Fruit fly (Drosophila melanogaster) whole organism, adult: ENCODE data around the gene Syx1A.

ENCODE experiments used
- CG11617 ChIP-seq: fragments of 200-800 bp; sonication (Bioruptor generic); optimal IDR thresholded peaks from 2 replicates; lab custom pipeline; 2017; ENCODE audit warnings: mild to moderate bottlenecking, missing biosample characterization, missing genetic modification reagents, missing genetic modification characterization
- CG12768 ChIP-seq: fragments of 200-800 bp; sonication (Bioruptor generic); optimal IDR thresholded peaks from 2 replicates; lab custom pipeline; 2017; ENCODE audit warnings: missing biosample characterization, missing genetic modification characterization, mild to moderate bottlenecking, moderate library complexity, missing genetic modification reagents
- CG1620 ChIP-seq: fragments of 200-800 bp; sonication (Bioruptor generic); optimal IDR thresholded peaks from 2 replicates; lab custom pipeline; 2016; ENCODE audit warnings: missing biosample characterization, missing genetic modification characterization
- CG33017 ChIP-seq: fragments of 200-800 bp; sonication (Bioruptor generic); optimal IDR thresholded peaks from 2 replicates; lab custom pipeline; 2018; ENCODE audit warnings: missing biosample characterization, mild to moderate bottlenecking, missing genetic modification characterization, moderate library complexity
- CG5204 ChIP-seq: fragments of 200-800 bp; sonication (Bioruptor generic); optimal IDR thresholded peaks from 2 replicates; lab custom pipeline; 2016; ENCODE audit warnings: missing biosample characterization, missing genetic modification characterization
- Hr96 ChIP-seq: fragments of 200-800 bp; sonication (Bioruptor generic); optimal IDR thresholded peaks from 2 replicates; lab custom pipeline; 2016; ENCODE audit warnings: missing biosample characterization, missing genetic modification characterization
- Mnt ChIP-seq: fragments of 200-800 bp; sonication (Bioruptor generic); optimal IDR thresholded peaks from 2 replicates; lab custom pipeline; 2016; ENCODE audit warnings: missing biosample characterization, mild to moderate bottlenecking, missing genetic modification characterization
- bab1 ChIP-seq: fragments of 200-800 bp; sonication (Bioruptor generic); optimal IDR thresholded peaks from 3 replicates; lab custom pipeline; 2019; ENCODE audit warnings: missing biosample characterization, mild to moderate bottlenecking, missing genetic modification characterization, moderate library complexity
- cic ChIP-seq: fragments of 200-800 bp; sonication (Bioruptor generic); optimal IDR thresholded peaks from 2 replicates; lab custom pipeline; 2017; ENCODE audit warnings: missing biosample characterization, mild to moderate bottlenecking, missing genetic modification characterization, moderate library complexity
- pad ChIP-seq: fragments of 200-800 bp; sonication (Bioruptor generic); optimal IDR thresholded peaks from 3 replicates; lab custom pipeline; 2017; ENCODE audit warnings: missing biosample characterization, missing genetic modification characterization, mild to moderate bottlenecking, moderate library complexity, missing genetic modification reagents
- tj ChIP-seq: fragments of 200-800 bp; sonication (Bioruptor generic); optimal IDR thresholded peaks from 3 replicates; lab custom pipeline; 2017; ENCODE audit warnings: missing biosample characterization, mild to moderate bottlenecking, missing genetic modification characterization, moderate library complexity

- no peak for TF ChIP-seq cic (GFP tag; lab: Kevin White, UChicago)
- no peak for TF ChIP-seq CG1620 (GFP tag; lab: Kevin White, UChicago)
- TF ChIP-seq CG5204 (GFP tag; lab: Kevin White, UChicago), result no peak
- TF ChIP-seq CG33017, result no peak
- TF ChIP-seq Hr96, result no peak
- TF ChIP-seq bab1, result no peak
- no peak for TF ChIP-seq Mnt (GFP tag; lab: Kevin White, UChicago)
- no peak for TF ChIP-seq tj (GFP tag; lab: Kevin White, UChicago)
- no peak for TF ChIP-seq CG11617
- TF ChIP-seq pad (GFP tag; lab: Kevin White, UChicago), result no peak
- no peak for TF ChIP-seq CG12768 (GFP tag; lab: Kevin White, UChicago)
Measured at dm6 chr3R:24073703-24074102, 31.9 kb downstream of the Syx1A start.
